Fruit fly (Drosophila melanogaster) whole organism, embryonic: ENCODE data around the gene CG2865.
A peak's percentile ranks its signal among the peaks of the same experiment; 100 is the strongest.

Source experiments
- ATbp ChIP-seq: fragments of 200-800 bp; sonication (Bioruptor generic); optimal IDR thresholded peaks from 2 replicates; lab custom pipeline; 2017; ENCODE audit warnings: missing biosample characterization, mild to moderate bottlenecking, missing genetic modification characterization, missing genetic modification reagents
- CG1024 ChIP-seq: fragments of 200-800 bp; sonication (Bioruptor generic); IDR thresholded peaks from 2 replicates; pipeline ENCODE4 v1.3.6; 2022; ENCODE audit warnings: missing biosample characterization, missing genetic modification characterization
- CG10267 ChIP-seq: fragments of 200-800 bp; sonication (Bioruptor generic); optimal IDR thresholded peaks from 2 replicates; lab custom pipeline; 2018; ENCODE audit warnings: missing biosample characterization, mild to moderate bottlenecking, missing genetic modification characterization, moderate library complexity
- CG11456 ChIP-seq: fragments of 200-800 bp; sonication (Bioruptor generic); IDR thresholded peaks from 3 replicates; pipeline ENCODE4 v1.3.6; 2022; ENCODE audit warnings: missing biosample characterization, missing genetic modification characterization
- CG12942 ChIP-seq: fragments of 200-800 bp; sonication (Bioruptor generic); optimal IDR thresholded peaks from 3 replicates; lab custom pipeline; 2016; ENCODE audit warnings: missing biosample characterization, missing genetic modification characterization
- CG13123 ChIP-seq: fragments of 200-800 bp; sonication (Bioruptor generic); optimal IDR thresholded peaks from 2 replicates; lab custom pipeline; 2016; ENCODE audit warnings: missing biosample characterization, missing genetic modification characterization
- CG13775 ChIP-seq: fragments of 200-800 bp; sonication (Bioruptor generic); optimal IDR thresholded peaks from 3 replicates; lab custom pipeline; 2017; ENCODE audit warnings: missing biosample characterization, mild to moderate bottlenecking, missing genetic modification characterization
- CG15479 ChIP-seq: fragments of 200-800 bp; sonication (Bioruptor generic); optimal IDR thresholded peaks from 3 replicates; lab custom pipeline; 2019; ENCODE audit warnings: missing biosample characterization, mild to moderate bottlenecking, missing genetic modification characterization, moderate library complexity
- CG15601 ChIP-seq: fragments of 200-800 bp; sonication (Bioruptor generic); optimal IDR thresholded peaks from 3 replicates; lab custom pipeline; 2019; ENCODE audit warnings: missing biosample characterization, mild to moderate bottlenecking, missing genetic modification characterization, moderate library complexity
- CG17359 ChIP-seq: fragments of 200-800 bp; sonication (Bioruptor generic); optimal IDR thresholded peaks from 3 replicates; lab custom pipeline; 2018; ENCODE audit warnings: missing biosample characterization, mild to moderate bottlenecking, missing genetic modification characterization, moderate library complexity
- CG17802 ChIP-seq: fragments of 200-800 bp; sonication (Bioruptor generic); optimal IDR thresholded peaks from 2 replicates; lab custom pipeline; 2018; ENCODE audit warnings: missing biosample characterization, mild to moderate bottlenecking, missing genetic modification characterization, moderate library complexity
- CG17829 ChIP-seq: fragments of 200-800 bp; optimal IDR thresholded peaks from 2 replicates; lab custom pipeline; 2019; ENCODE audit warnings: missing biosample characterization, mild to moderate bottlenecking, missing genetic modification characterization, moderate library complexity
- CG18262 ChIP-seq: fragments of 200-800 bp; optimal IDR thresholded peaks from 3 replicates; lab custom pipeline; 2019; ENCODE audit warnings: missing biosample characterization, mild to moderate bottlenecking, missing genetic modification characterization, moderate library complexity
- CG31224 ChIP-seq: fragments of 200-800 bp; sonication (Bioruptor generic); IDR thresholded peaks from 2 replicates; pipeline ENCODE4 v1.3.6; 2022; ENCODE audit warnings: missing biosample characterization, missing genetic modification characterization
- CG31441 ChIP-seq: fragments of 200-800 bp; sonication (Bioruptor generic); IDR thresholded peaks from 2 replicates; pipeline ENCODE4 v1.3.6; 2022; ENCODE audit warnings: missing biosample characterization, missing genetic modification characterization
- CG3838 ChIP-seq: fragments of 200-800 bp; sonication (Bioruptor generic); optimal IDR thresholded peaks from 3 replicates; lab custom pipeline; 2016; ENCODE audit warnings: missing biosample characterization, missing genetic modification characterization
- CG4617 ChIP-seq: fragments of 200-800 bp; sonication (Bioruptor generic); optimal IDR thresholded peaks from 3 replicates; lab custom pipeline; 2016; ENCODE audit warnings: missing biosample characterization, missing genetic modification characterization, borderline replicate concordance
- CG7357 ChIP-seq: fragments of 200-800 bp; sonication (Bioruptor generic); IDR thresholded peaks from 3 replicates; pipeline ENCODE4 v1.3.6; 2022; ENCODE audit warnings: missing biosample characterization, missing genetic modification characterization
- CG7928 ChIP-seq: fragments of 200-800 bp; sonication (Bioruptor generic); optimal IDR thresholded peaks from 2 replicates; lab custom pipeline; 2017; ENCODE audit warnings: missing biosample characterization, mild to moderate bottlenecking, missing genetic modification characterization
- CG8944 ChIP-seq: fragments of 200-800 bp; sonication (Bioruptor generic); optimal IDR thresholded peaks from 3 replicates; lab custom pipeline; 2016; ENCODE audit warnings: missing biosample characterization, missing genetic modification characterization
- Dip2 ChIP-seq: fragments of 200-800 bp; sonication (Bioruptor generic); IDR thresholded peaks from 2 replicates; pipeline ENCODE4 v1.3.6; 2022; ENCODE audit warnings: missing biosample characterization, missing genetic modification characterization
- HLH3B ChIP-seq: fragments of 200-800 bp; sonication (Bioruptor generic); IDR thresholded peaks from 2 replicates; pipeline ENCODE4 v1.3.6; 2022; ENCODE audit warnings: missing biosample characterization, missing genetic modification characterization
- Hr39 ChIP-seq: fragments of >200 bp; optimal IDR thresholded peaks from 2 replicates; lab custom pipeline; 2017
- Hr78 ChIP-seq, 2 experiments: fragments of 200-800 bp in 1 of 2; fragments of >200 bp in 1 of 2; sonication (Bioruptor generic) in 1 of 2; optimal IDR thresholded peaks; 2 replicates each; lab custom pipeline; 2017 to 2019; ENCODE audit warnings: missing biosample characterization in 2 of 2, missing genetic modification characterization in 2 of 2, mild to moderate bottlenecking in 1 of 2, moderate library complexity in 1 of 2
- Lpt ChIP-seq: fragments of >200 bp; optimal IDR thresholded peaks from 2 replicates; lab custom pipeline; 2018; ENCODE audit warnings: missing biosample characterization, missing genetic modification characterization
- MBD-R2 ChIP-seq: fragments of 200-800 bp; sonication (Bioruptor generic); IDR thresholded peaks from 2 replicates; pipeline ENCODE4 v1.3.6; 2022; ENCODE audit warnings: missing biosample characterization, missing genetic modification characterization
- NfI ChIP-seq: fragments of 200-800 bp; sonication (Bioruptor generic); optimal IDR thresholded peaks from 3 replicates; lab custom pipeline; 2018; ENCODE audit warnings: missing biosample characterization, mild to moderate bottlenecking, missing genetic modification characterization, moderate library complexity
- Oli ChIP-seq: fragments of 200-800 bp; sonication (Bioruptor generic); optimal IDR thresholded peaks from 2 replicates; lab custom pipeline; 2018; ENCODE audit warnings: missing biosample characterization, mild to moderate bottlenecking, missing genetic modification characterization, moderate library complexity
- ap ChIP-seq: fragments of 200-800 bp; sonication (Bioruptor generic); IDR thresholded peaks from 2 replicates; pipeline ENCODE4 v1.3.6; 2022; ENCODE audit warnings: missing biosample characterization, missing genetic modification characterization
- crc ChIP-seq: fragments of 200-800 bp; sonication (Bioruptor generic); optimal IDR thresholded peaks from 2 replicates; lab custom pipeline; 2016; ENCODE audit warnings: missing biosample characterization, missing genetic modification characterization
- dan ChIP-seq: fragments of 200-800 bp; sonication (Bioruptor generic); IDR thresholded peaks from 2 replicates; pipeline ENCODE4 v1.3.6; 2022; ENCODE audit warnings: missing biosample characterization, missing genetic modification characterization
- en ChIP-seq: fragments of 200-800 bp; sonication (Bioruptor generic); optimal IDR thresholded peaks from 2 replicates; lab custom pipeline; 2016; ENCODE audit warnings: missing biosample characterization, missing genetic modification characterization
- gsb ChIP-seq: fragments of 200-800 bp; sonication (Bioruptor generic); IDR thresholded peaks from 2 replicates; pipeline ENCODE4 v1.3.6; 2022; ENCODE audit warnings: missing biosample characterization, missing genetic modification characterization
- her ChIP-seq: fragments of 200-800 bp; sonication (Bioruptor generic); optimal IDR thresholded peaks from 2 replicates; lab custom pipeline; 2016; ENCODE audit warnings: missing biosample characterization, missing genetic modification characterization
- klu ChIP-seq: fragments of 200-800 bp; sonication (Bioruptor generic); IDR thresholded peaks from 2 replicates; pipeline ENCODE4 v1.3.6; 2022; ENCODE audit warnings: missing biosample characterization, missing genetic modification characterization
- lmd ChIP-seq: fragments of 200-800 bp; sonication (Bioruptor generic); IDR thresholded peaks from 2 replicates; pipeline ENCODE4 v1.3.6; 2022; ENCODE audit warnings: missing biosample characterization, missing genetic modification characterization
- lov ChIP-seq, 2 experiments: fragments of 200-800 bp in 1 of 2; fragments of >200 bp in 1 of 2; sonication (Bioruptor generic) in 1 of 2; IDR thresholded peaks in 1 of 2; optimal IDR thresholded peaks in 1 of 2; 2 replicates in 1 of 2; 3 replicates in 1 of 2; pipeline versions ENCODE4 v1.3.6 to Lab custom; 2017 to 2022; ENCODE audit warnings: missing biosample characterization in 1 of 2, missing genetic modification characterization in 1 of 2
- nau ChIP-seq: fragments of 200-800 bp; sonication (Bioruptor generic); optimal IDR thresholded peaks from 3 replicates; lab custom pipeline; 2017; ENCODE audit warnings: missing biosample characterization, mild to moderate bottlenecking, missing genetic modification characterization, missing genetic modification reagents
- nerfin-2 ChIP-seq: fragments of 200-800 bp; sonication (Bioruptor generic); IDR thresholded peaks from 2 replicates; pipeline ENCODE4 v1.3.6; 2022; ENCODE audit warnings: missing biosample characterization, missing genetic modification characterization; ENCODE audit not compliant: partially characterized antibody
- otp ChIP-seq: fragments of 200-800 bp; sonication (Bioruptor generic); IDR thresholded peaks from 3 replicates; pipeline ENCODE4, ENCODE4 v1.3.6; 2022; ENCODE audit warnings: missing biosample characterization, missing genetic modification characterization
- pfk ChIP-seq: fragments of 200-800 bp; sonication (Bioruptor generic); optimal IDR thresholded peaks from 2 replicates; lab custom pipeline; 2018; ENCODE audit warnings: missing biosample characterization, mild to moderate bottlenecking, missing genetic modification characterization, moderate library complexity
- repo ChIP-seq: fragments of 200-800 bp; sonication (Bioruptor generic); optimal IDR thresholded peaks from 2 replicates; lab custom pipeline; 2016; ENCODE audit warnings: missing biosample characterization, missing genetic modification characterization
- row ChIP-seq: fragments of 200-800 bp; sonication (Bioruptor generic); IDR thresholded peaks from 3 replicates; pipeline ENCODE4 v1.3.6; 2022; ENCODE audit warnings: missing biosample characterization, missing genetic modification characterization
- sens-2 ChIP-seq: fragments of 200-800 bp; sonication (Bioruptor generic); IDR thresholded peaks from 2 replicates; pipeline ENCODE4 v1.3.6; 2022; ENCODE audit warnings: missing biosample characterization, missing genetic modification characterization
- slou ChIP-seq: fragments of 200-800 bp; sonication (Bioruptor generic); optimal IDR thresholded peaks from 3 replicates; lab custom pipeline; 2016; ENCODE audit warnings: missing biosample characterization, missing genetic modification characterization
- sob ChIP-seq: fragments of 200-800 bp; sonication (Bioruptor generic); IDR thresholded peaks from 2 replicates; pipeline ENCODE4 v1.3.6; 2022; ENCODE audit warnings: missing biosample characterization, missing genetic modification characterization
- stwl ChIP-seq: fragments of 200-800 bp; sonication (Bioruptor generic); optimal IDR thresholded peaks from 3 replicates; lab custom pipeline; 2018; ENCODE audit warnings: missing biosample characterization, mild to moderate bottlenecking, missing genetic modification characterization, moderate library complexity
- usp ChIP-seq: fragments of >200 bp; optimal IDR thresholded peaks from 2 replicates; lab custom pipeline; 2017; ENCODE audit warnings: missing biosample characterization, missing genetic modification characterization
- z ChIP-seq: fragments of 200-800 bp; sonication (Bioruptor generic); IDR thresholded peaks from 3 replicates; pipeline ENCODE4 v1.3.6; 2022; ENCODE audit warnings: missing biosample characterization, missing genetic modification characterization

CG2865 gene

DNA sequence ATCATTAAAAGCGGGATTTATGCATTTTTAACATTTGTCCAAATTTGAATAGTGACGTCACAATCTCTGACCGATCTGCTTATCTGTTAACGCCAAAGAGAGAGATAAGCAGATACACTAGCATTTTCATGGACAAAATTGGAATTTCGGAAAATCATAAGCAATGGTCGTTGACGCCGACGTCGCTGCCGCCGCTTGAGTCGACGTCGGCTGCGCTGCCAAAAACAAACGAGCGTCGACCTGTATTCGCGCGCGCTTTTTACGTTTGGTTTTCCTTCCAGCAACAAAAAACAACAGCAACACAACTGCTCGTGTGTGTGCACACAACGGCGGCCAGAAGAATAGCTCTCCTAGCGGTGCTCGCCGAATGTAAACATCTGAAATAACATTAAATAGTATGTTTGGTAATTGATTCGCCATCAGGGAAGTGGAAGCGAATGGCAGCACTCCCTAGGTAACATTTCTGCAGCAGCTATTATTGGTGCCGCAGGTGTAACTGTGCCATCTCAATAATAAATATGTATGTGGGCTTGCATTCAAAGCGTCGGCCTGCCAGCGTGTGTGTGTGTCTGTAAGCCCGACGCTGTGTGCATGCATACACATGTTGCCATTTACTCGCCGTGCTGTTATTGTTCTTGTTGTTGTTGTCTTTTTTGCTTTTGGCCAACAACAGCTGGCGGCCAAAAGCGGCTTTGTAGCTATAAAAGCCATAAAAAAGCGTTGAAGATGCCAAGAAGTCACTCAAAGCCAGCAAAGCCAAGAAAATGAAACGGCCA is 7.3 kb upstream of the CG2865 start (continued):
- peak; percentile 76 for TF ChIP-seq crc (GFP tag; lab: Kevin White, UChicago)
- peak; percentile 96 for TF ChIP-seq NfI (GFP tag; lab: Kevin White, UChicago)
- TF ChIP-seq usp (GFP tag; lab: Kevin White, UChicago) = no peak
- TF ChIP-seq CG12942 (GFP tag; lab: Kevin White, UChicago) = peak; percentile 89
- TF ChIP-seq Hr78 (GFP tag; optimal IDR thresholded peaks at IDR 0.05; lab: Kevin White, UChicago) = peak in 1 of 2 experiments; percentile 84
- peak; percentile 91 for TF ChIP-seq CG8944 (GFP tag; lab: Kevin White, UChicago)
- peak; percentile 92 for TF ChIP-seq CG13775 (GFP tag; lab: Kevin White, UChicago)
- peak; percentile 85 for TF ChIP-seq her (GFP tag; lab: Kevin White, UChicago)
- TF ChIP-seq ap (GFP tag; lab: Robert Waterston, UW) = peak; percentile 97
- TF ChIP-seq CG7928 (GFP tag; lab: Kevin White, UChicago) = peak; percentile 66
- peak; percentile 21 for TF ChIP-seq stwl (tag; lab: Kevin White, UChicago)
- peak; percentile 89 for TF ChIP-seq CG7357
- TF ChIP-seq MBD-R2 (GFP tag; lab: Robert Waterston, UW) = peak; percentile 78
- TF ChIP-seq CG10267 = peak; percentile 84
- 0 out of 2 replicates have a peak, but pooled peaks have one; percentile 33 for TF ChIP-seq nerfin-2 (GFP tag; lab: Robert Waterston, UW)
- peak; percentile 97 for TF ChIP-seq sob (GFP tag; lab: Robert Waterston, UW)
- TF ChIP-seq CG11456 (GFP tag; lab: Robert Waterston, UW) = peak; percentile 97
- peak; percentile 87 for TF ChIP-seq CG3838
- TF ChIP-seq pfk (GFP tag; lab: Kevin White, UChicago) = no peak
- peak; percentile 98 for TF ChIP-seq lmd (GFP tag; lab: Robert Waterston, UW)
- peak; percentile 98 for TF ChIP-seq ATbp (GFP tag; lab: Kevin White, UChicago)
- TF ChIP-seq CG15601 (tag; lab: Kevin White, UChicago) = peak; percentile 91
- TF ChIP-seq slou (GFP tag; lab: Kevin White, UChicago) = peak; percentile 66
- peak; percentile 97 for TF ChIP-seq CG17359 (tag; lab: Kevin White, UChicago)
- TF ChIP-seq CG4617 = peak; percentile 69
- peak; percentile 94 for TF ChIP-seq nau (GFP tag; lab: Kevin White, UChicago)
- TF ChIP-seq sens-2 (GFP tag; lab: Robert Waterston, UW) = peak; percentile 98
- peak; percentile 71 for TF ChIP-seq repo (GFP tag; lab: Kevin White, UChicago)
- TF ChIP-seq lov (optimal IDR thresholded peaks at IDR 0.05; lab: Kevin White, UChicago) = no peak
- peak; percentile 96 for TF ChIP-seq lov (GFP tag; IDR thresholded peaks at IDR 0.05; lab: Robert Waterston, UW)
- TF ChIP-seq dan = peak; percentile 82
- peak; percentile 94 for TF ChIP-seq row (GFP tag; lab: Robert Waterston, UW)
- TF ChIP-seq CG15479 = peak; percentile 44
- TF ChIP-seq klu (GFP tag; lab: Robert Waterston, UW) = peak; percentile 88
- TF ChIP-seq Dip2 = 0 out of 2 replicates have a peak, but pooled peaks have one; percentile 40
- peak; percentile 97 for TF ChIP-seq Oli (tag; lab: Kevin White, UChicago)
- peak; percentile 88 for TF ChIP-seq CG17802
- TF ChIP-seq Hr39 (lab: Kevin White, UChicago) = no peak
- peak; percentile 70 for TF ChIP-seq CG13123 (GFP tag; lab: Kevin White, UChicago)
- TF ChIP-seq CG1024 (GFP tag; lab: Robert Waterston, UW) = peak; percentile 93
- TF ChIP-seq gsb = peak; percentile 95
- TF ChIP-seq otp (GFP tag; lab: Robert Waterston, UW) = peak; percentile 98
- TF ChIP-seq CG31224 (GFP tag; lab: Robert Waterston, UW) = peak; percentile 88
- TF ChIP-seq CG18262 = peak; percentile 95
- TF ChIP-seq z (GFP tag; lab: Robert Waterston, UW) = no peak
- TF ChIP-seq Lpt = no peak
- peak; percentile 73 for TF ChIP-seq en (GFP tag; lab: Kevin White, UChicago)
- peak; percentile 97 for TF ChIP-seq HLH3B (GFP tag; lab: Robert Waterston, UW)
- peak; percentile 92 for TF ChIP-seq CG17829 (tag; lab: Kevin White, UChicago)
- peak; percentile 92 for TF ChIP-seq CG31441 (GFP tag; lab: Robert Waterston, UW)
